Comparison of ENCODE assay signal across 7 worm cellular contexts in the genomic region with DNA sequence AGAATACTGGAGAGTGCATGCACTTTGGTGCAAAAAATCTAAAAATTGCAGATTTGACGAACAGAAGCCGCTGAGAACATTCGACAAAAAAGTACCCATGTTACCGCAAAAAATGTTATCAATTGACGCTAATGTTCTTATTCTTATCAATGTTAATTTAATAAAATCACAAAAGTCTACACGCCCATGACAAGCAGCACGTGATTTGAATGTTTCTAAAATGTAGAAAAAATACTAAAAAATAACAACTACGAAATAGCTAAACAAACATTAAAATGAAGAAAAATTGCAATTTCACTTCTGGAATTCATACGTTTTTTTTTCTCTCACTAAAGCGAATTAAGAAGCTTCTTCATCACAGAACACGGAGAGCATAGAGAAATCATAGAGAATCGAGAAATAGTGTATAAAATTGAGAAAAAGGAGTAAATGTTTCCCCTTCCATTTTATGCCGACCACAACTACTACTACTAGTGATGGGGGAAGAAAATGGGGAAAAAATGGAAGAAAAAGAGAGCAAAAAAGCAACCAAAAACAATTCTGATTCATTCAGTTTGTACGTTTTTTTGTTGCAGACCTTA.
A peak's percentile ranks its signal among the peaks of the same experiment; 100 is the strongest.
TF ChIP-seq lines count a peak whose summit lies in the region.

No protein-coding gene starts in this region.

TF ChIP-seq in whole organism, L1 larva, 84 proteins besides CTCF, POLR2A, EP300 and RAD21 (continues in another document):
- TF ChIP-seq snu-23 (GFP tag; optimal IDR thresholded peaks at IDR 0.05; lab: Kevin White, UChicago) (peak; percentile 1), lin-14 (GFP tag; optimal IDR thresholded peaks at IDR 0.05; lab: Kevin White, UChicago) (peak; percentile 69), tlp-1 (tag; optimal IDR thresholded peaks at IDR 0.05; lab: Kevin White, UChicago) (no peak), elt-2 (tag; optimal IDR thresholded peaks at IDR 0.05; lab: Kevin White, UChicago) (peak; percentile 50), ceh-82 (tag; optimal IDR thresholded peaks at IDR 0.05; lab: Kevin White, UChicago) (peak in 1 of 3 experiments; percentile 26), lsy-2 (tag; optimal IDR thresholded peaks at IDR 0.05; lab: Kevin White, UChicago) (peak; percentile 7 to 59), F16B12.6 (tag; optimal IDR thresholded peaks at IDR 0.05; lab: Kevin White, UChicago) (no peak), fkh-4 (tag; optimal IDR thresholded peaks at IDR 0.05; lab: Kevin White, UChicago; ENCODE audit: borderline replicate concordance) (no peak), hlh-17 (GFP tag; optimal IDR thresholded peaks at IDR 0.05; lab: Kevin White, UChicago; ENCODE audit: borderline replicate concordance) (no peak), mep-1 (tag; optimal IDR thresholded peaks at IDR 0.05; lab: Kevin White, UChicago) (no peak), xbp-1 (tag; optimal IDR thresholded peaks at IDR 0.05; lab: Kevin White, UChicago) (no peak)

TF ChIP-seq in whole organism, L2 larva, 48 proteins besides CTCF, POLR2A, EP300 and RAD21 (continues in another document):
- TF ChIP-seq nhr-129 (tag; optimal IDR thresholded peaks at IDR 0.05; lab: Kevin White, UChicago), result no peak
- TF ChIP-seq ztf-11 (tag; optimal IDR thresholded peaks at IDR 0.05; lab: Kevin White, UChicago), result no peak
- peak; percentile 80 for TF ChIP-seq C34F6.9 (tag; optimal IDR thresholded peaks at IDR 0.05; lab: Kevin White, UChicago)
- no peak for TF ChIP-seq ceh-16 (tag; optimal IDR thresholded peaks at IDR 0.05; lab: Kevin White, UChicago)
- TF ChIP-seq fos-1 (tag; optimal IDR thresholded peaks at IDR 0.05; lab: Kevin White, UChicago), result peak; percentile 15
- no peak for TF ChIP-seq F13H6.1 (tag; optimal IDR thresholded peaks at IDR 0.05; lab: Kevin White, UChicago)
- TF ChIP-seq mdl-1 (tag; optimal IDR thresholded peaks at IDR 0.05; lab: Kevin White, UChicago), result no peak
- peak in 1 of 2 experiments; percentile 57 for TF ChIP-seq lsy-2 (tag; optimal IDR thresholded peaks at IDR 0.05; lab: Kevin White, UChicago)
- peak; percentile 12 for TF ChIP-seq gmeb-1 (tag; optimal IDR thresholded peaks at IDR 0.05; lab: Kevin White, UChicago)
- TF ChIP-seq egl-27 (tag; optimal IDR thresholded peaks at IDR 0.05; lab: Kevin White, UChicago), result no peak
- TF ChIP-seq crh-2 (tag; optimal IDR thresholded peaks at IDR 0.05; lab: Kevin White, UChicago), result peak; percentile 23
- TF ChIP-seq unc-62 (GFP tag; optimal IDR thresholded peaks at IDR 0.05; lab: Kevin White, UChicago), result no peak

TF ChIP-seq in whole organism, L3 larva, 47 proteins besides CTCF, POLR2A, EP300 and RAD21:
- peak; percentile 74 for TF ChIP-seq pha-4 (tag; optimal IDR thresholded peaks at IDR 0.05; lab: Kevin White, UChicago)
- TF ChIP-seq zag-1 (tag; optimal IDR thresholded peaks at IDR 0.05; lab: Kevin White, UChicago), result no peak
- peak; percentile 40 for TF ChIP-seq lin-15B (tag; optimal IDR thresholded peaks at IDR 0.05; lab: Kevin White, UChicago)
- no peak for TF ChIP-seq nhr-11 (tag; optimal IDR thresholded peaks at IDR 0.05; lab: Kevin White, UChicago)
- peak; percentile 70 for TF ChIP-seq elt-2 (tag; optimal IDR thresholded peaks at IDR 0.05; lab: Kevin White, UChicago)
- peak; percentile 38 for TF ChIP-seq hmg-11 (tag; optimal IDR thresholded peaks at IDR 0.05; lab: Kevin White, UChicago)
- peak; percentile 50 for TF ChIP-seq nfya-1 (tag; optimal IDR thresholded peaks at IDR 0.05; lab: Kevin White, UChicago; ENCODE audit: insufficient read depth)
- peak; percentile 2 for TF ChIP-seq ama-1 (optimal IDR thresholded peaks at IDR 0.05; lab: Kevin White, UChicago)
- TF ChIP-seq unc-39 (tag; optimal IDR thresholded peaks at IDR 0.05; lab: Kevin White, UChicago), result no peak
- TF ChIP-seq nhr-12 (tag; optimal IDR thresholded peaks at IDR 0.05; lab: Kevin White, UChicago), result no peak
- no peak for TF ChIP-seq nhr-28 (tag; optimal IDR thresholded peaks at IDR 0.05; lab: Kevin White, UChicago)
- peak; percentile 18 for TF ChIP-seq pqm-1 (tag; optimal IDR thresholded peaks at IDR 0.05; lab: Kevin White, UChicago)

TF ChIP-seq in whole organism, L4 larva, 104 proteins besides CTCF, POLR2A, EP300 and RAD21 (continues in another document):
- TF ChIP-seq dve-1 (tag; optimal IDR thresholded peaks at IDR 0.05; lab: Kevin White, UChicago; ENCODE audit: insufficient read depth) (peak; percentile 54), ceh-82 (tag; optimal IDR thresholded peaks at IDR 0.05; lab: Kevin White, UChicago) (no peak), lsy-2 (tag; optimal IDR thresholded peaks at IDR 0.05; lab: Kevin White, UChicago) (peak in 1 of 2 experiments; percentile 69), unc-39 (tag; optimal IDR thresholded peaks at IDR 0.05; lab: Kevin White, UChicago) (no peak), mxl-2 (GFP tag; conservative IDR thresholded peaks at IDR 0.05; lab: Robert Waterston, UW) (no peak), nhr-28 (tag; optimal IDR thresholded peaks at IDR 0.05; lab: Kevin White, UChicago) (peak; percentile 39), skn-1 (tag; optimal IDR thresholded peaks at IDR 0.05; lab: Kevin White, UChicago) (no peak), nhr-10 (tag; optimal IDR thresholded peaks at IDR 0.05; lab: Kevin White, UChicago) (no peak), nhr-77 (tag; optimal IDR thresholded peaks at IDR 0.05; lab: Kevin White, UChicago) (no peak), mes-2 (tag; optimal IDR thresholded peaks at IDR 0.05; lab: Kevin White, UChicago; ENCODE audit: poor library complexity, severe bottlenecking) (no peak), lin-15B (tag; optimal IDR thresholded peaks at IDR 0.05; lab: Kevin White, UChicago) (no peak), snpc-1.2 (GFP tag; IDR thresholded peaks at IDR 0.05; lab: Robert Waterston, UW) (no peak), ceh-28 (tag; optimal IDR thresholded peaks at IDR 0.05; lab: Kevin White, UChicago) (no peak)

TF ChIP-seq in whole organism, late embryonic, 69 proteins besides CTCF, POLR2A, EP300 and RAD21:
- TF ChIP-seq hlh-6 (tag; optimal IDR thresholded peaks at IDR 0.05; lab: Kevin White, UChicago) (no peak), unc-42 (tag; optimal IDR thresholded peaks at IDR 0.05; lab: Kevin White, UChicago) (peak; percentile 50), tbx-2 (tag; optimal IDR thresholded peaks at IDR 0.05; lab: Kevin White, UChicago) (peak; percentile 19)
TF ChIP-seq in whole organism, late embryonic: peak in this region for 2.

TF ChIP-seq in whole organism, mixed stage, embryonic, 35 proteins besides CTCF, POLR2A, EP300 and RAD21:
- TF ChIP-seq ces-1 (GFP tag; optimal IDR thresholded peaks at IDR 0.05; lab: Kevin White, UChicago) (peak; percentile 85), sem-2 (GFP tag; optimal IDR thresholded peaks at IDR 0.05; lab: Kevin White, UChicago) (no peak), unc-120 (tag; optimal IDR thresholded peaks at IDR 0.05; lab: Kevin White, UChicago; ENCODE audit: poor library complexity, severe bottlenecking) (peak; percentile 15), lsy-2 (tag; optimal IDR thresholded peaks at IDR 0.05; lab: Kevin White, UChicago) (peak; percentile 2), snpc-4 (tag; optimal IDR thresholded peaks at IDR 0.05; lab: Kevin White, UChicago) (no peak)
TF ChIP-seq in whole organism, mixed stage, embryonic: peak in this region for 3.

TF ChIP-seq in whole organism, young adult, 124 proteins besides CTCF, POLR2A, EP300 and RAD21:
- TF ChIP-seq nhr-80 (tag; optimal IDR thresholded peaks at IDR 0.05; lab: Kevin White, UChicago) (peak; percentile 55), cebp-1 (GFP tag; IDR thresholded peaks at IDR 0.05; lab: Robert Waterston, UW) (no peak), cebp-1 (tag; optimal IDR thresholded peaks at IDR 0.05; lab: Kevin White, UChicago) (peak; percentile 12), F52B5.7 (tag; optimal IDR thresholded peaks at IDR 0.05; lab: Kevin White, UChicago) (no peak), lag-1 (GFP tag; IDR thresholded peaks at IDR 0.05; lab: Robert Waterston, UW) (no peak), hrde-1 (tag; optimal IDR thresholded peaks at IDR 0.05; lab: Kevin White, UChicago; ENCODE audit: borderline replicate concordance) (no peak), ceh-100 (GFP tag; IDR thresholded peaks at IDR 0.05; lab: Robert Waterston, UW) (no peak)
